Worm (Caenorhabditis elegans) whole organism, mixed stage, embryonic: ENCODE measurements around the gene glb-31.

Source experiments
- M03D4.4 ChIP-seq: sonication (generic microtip); optimal IDR thresholded peaks from 2 replicates; lab custom pipeline; 2017; ENCODE audit warnings: mild to moderate bottlenecking, missing genetic modification characterization, missing compliant biosample characterization
- ceh-83 ChIP-seq: fragments of 200-800 bp; sonication (Bioruptor generic); optimal IDR thresholded peaks from 2 replicates; lab custom pipeline; 2018; ENCODE audit warnings: mild to moderate bottlenecking, missing genetic modification characterization, missing compliant biosample characterization
- ces-1 ChIP-seq: fragments of 150-350 bp; optimal IDR thresholded peaks from 2 replicates; lab custom pipeline; 2014; ENCODE audit warnings: missing biosample characterization, missing genetic modification reagents, missing genetic modification characterization
- ham-2 ChIP-seq: fragments of 200-800 bp; sonication (Bioruptor generic); optimal IDR thresholded peaks from 2 replicates; lab custom pipeline; 2018; ENCODE audit warnings: mild to moderate bottlenecking, missing genetic modification characterization, missing compliant biosample characterization
- hlh-1 ChIP-seq: fragments of 150-350 bp; optimal IDR thresholded peaks from 2 replicates; lab custom pipeline; 2014; ENCODE audit warnings: missing biosample characterization, missing genetic modification reagents, missing genetic modification characterization
- lin-13 ChIP-seq: fragments of 150-350 bp; optimal IDR thresholded peaks from 2 replicates; lab custom pipeline; 2014; ENCODE audit warnings: missing biosample characterization, missing genetic modification characterization
- lin-32 ChIP-seq: fragments of 200-800 bp; sonication (Bioruptor generic); optimal IDR thresholded peaks from 2 replicates; lab custom pipeline; 2018; ENCODE audit warnings: mild to moderate bottlenecking, missing genetic modification characterization, missing compliant biosample characterization
- nhr-237 ChIP-seq: fragments of 150-350 bp; optimal IDR thresholded peaks from 2 replicates; lab custom pipeline; 2014; ENCODE audit warnings: missing biosample characterization, missing genetic modification characterization
- nhr-28 ChIP-seq: fragments of 150-350 bp; optimal IDR thresholded peaks from 2 replicates; lab custom pipeline; 2014; ENCODE audit warnings: missing biosample characterization, missing genetic modification characterization
- nhr-76 ChIP-seq: sonication (generic microtip); optimal IDR thresholded peaks from 2 replicates; lab custom pipeline; 2017; ENCODE audit warnings: missing biosample characterization, missing genetic modification characterization
- snpc-4 ChIP-seq: fragments of 150-350 bp; optimal IDR thresholded peaks from 2 replicates; lab custom pipeline; 2014; ENCODE audit warnings: missing biosample characterization, missing genetic modification characterization
- unc-39 ChIP-seq: fragments of 150-350 bp; optimal IDR thresholded peaks from 2 replicates; lab custom pipeline; 2014; ENCODE audit warnings: missing biosample characterization, missing genetic modification characterization
- unc-62 ChIP-seq: fragments of 150-350 bp; optimal IDR thresholded peaks from 2 replicates; lab custom pipeline; 2014; ENCODE audit warnings: missing biosample characterization, missing genetic modification reagents, missing genetic modification characterization

ce11 chrII:1276778-1277177 lies 24.7 kb downstream of the glb-31 start, which contains the start of gene Y57G7A.11:
- TF ChIP-seq ceh-83 (GFP tag; lab: Kevin White, UChicago): no peak
- no peak for TF ChIP-seq nhr-76 (tag; lab: Kevin White, UChicago)
- TF ChIP-seq unc-62 (GFP tag; lab: Kevin White, UChicago): no peak
- TF ChIP-seq ham-2 (GFP tag; lab: Kevin White, UChicago): no peak
- TF ChIP-seq unc-39 (tag; lab: Kevin White, UChicago): no peak
- TF ChIP-seq M03D4.4: no peak
- TF ChIP-seq lin-32: no peak
- TF ChIP-seq snpc-4: no peak
- no peak for TF ChIP-seq nhr-28 (tag; lab: Kevin White, UChicago)
- no peak for TF ChIP-seq ces-1 (GFP tag; lab: Kevin White, UChicago)
- no peak for TF ChIP-seq hlh-1 (tag; lab: Kevin White, UChicago)
- no peak for TF ChIP-seq lin-13 (tag; lab: Kevin White, UChicago)
- no peak for TF ChIP-seq nhr-237 (tag; lab: Kevin White, UChicago)
